Worm (Caenorhabditis elegans): ENCODE measurements around the gene M02D8.5.

Gene M02D8.5

ce11 chrX:8806070-8806799 is 44.8 kb upstream of the M02D8.5 start, which contains the start of gene R04E5.8:
R04E5.8 (minus strand) TSS chrX:8806120.
- TF ChIP-seq nhr-120 (GFP tag; IDR thresholded peaks at IDR 0.05): no peak
- TF ChIP-seq ztf-25 (GFP tag; IDR thresholded peaks at IDR 0.05): no peak
- peak; percentile 76 for TF ChIP-seq K12H6.12 (tag; optimal IDR thresholded peaks at IDR 0.05)
- no peak for TF ChIP-seq cebp-1 (GFP tag; IDR thresholded peaks at IDR 0.05)
- peak; percentile 63 for TF ChIP-seq cebp-1 (tag; optimal IDR thresholded peaks at IDR 0.05)
- no peak for TF ChIP-seq C17E4.6 (GFP tag; IDR thresholded peaks at IDR 0.05)
- no peak for TF ChIP-seq hrde-1 (tag; optimal IDR thresholded peaks at IDR 0.05; ENCODE audit: borderline replicate concordance)
- peak; percentile 20 for TF ChIP-seq tbp1 (GFP tag; optimal IDR thresholded peaks at IDR 0.05)
- TF ChIP-seq lin-35 (GFP tag; optimal IDR thresholded peaks at IDR 0.05): peak in 1 of 3 experiments; percentile 21
- peak; percentile 97 for TF ChIP-seq zfh-2 (GFP tag; conservative IDR thresholded peaks at IDR 0.05)
- TF ChIP-seq hmg-1.2 (GFP tag; IDR thresholded peaks at IDR 0.05): peak; percentile 69
- no peak for TF ChIP-seq nfya-1 (tag; optimal IDR thresholded peaks at IDR 0.05; ENCODE audit: borderline replicate concordance, insufficient read depth)
- no peak for TF ChIP-seq ceh-58 (GFP tag; IDR thresholded peaks at IDR 0.05)
- TF ChIP-seq attf-5 (GFP tag; optimal IDR thresholded peaks at IDR 0.05): peak; percentile 68
- 0 out of 2 replicates have a peak, but pooled peaks have one; percentile 25 for TF ChIP-seq nfyb-1 (GFP tag; IDR thresholded peaks at IDR 0.05)
- peak; percentile 9; the same call in 1 of the 2 replicates for TF ChIP-seq hmg-20 (GFP tag; IDR thresholded peaks at IDR 0.05)
- TF ChIP-seq F57C9.4 (tag; optimal IDR thresholded peaks at IDR 0.05): no peak
- TF ChIP-seq mcd-1 (GFP tag; IDR thresholded peaks at IDR 0.05): peak; percentile 33; the same call in 1 of the 2 replicates
- TF ChIP-seq snpc-1.3 (tag; optimal IDR thresholded peaks at IDR 0.05; ENCODE audit: insufficient read depth): no peak
- peak; percentile 56 for TF ChIP-seq B0336.3 (GFP tag; IDR thresholded peaks at IDR 0.05)
- peak; percentile 20 for TF ChIP-seq athp-1 (tag; optimal IDR thresholded peaks at IDR 0.05)
- TF ChIP-seq lin-40 (tag; optimal IDR thresholded peaks at IDR 0.05): peak; percentile 46
- no peak for TF ChIP-seq snpc-4 (GFP tag; optimal IDR thresholded peaks at IDR 0.05)
- TF ChIP-seq snpc-4 (tag; optimal IDR thresholded peaks at IDR 0.05): peak in 1 of 4 experiments; percentile 32
- peak; percentile 30 for TF ChIP-seq nhr-80 (tag; optimal IDR thresholded peaks at IDR 0.05)
- TF ChIP-seq rpc-1 (optimal IDR thresholded peaks at IDR 0.05): no peak
- TF ChIP-seq rpc-1 (tag; optimal IDR thresholded peaks at IDR 0.05): no peak
- peak; percentile 71 for TF ChIP-seq dox-1 (GFP tag; IDR thresholded peaks at IDR 0.05)
- TF ChIP-seq nhr-90 (tag; optimal IDR thresholded peaks at IDR 0.05): no peak
- TF ChIP-seq ztf-18 (tag; optimal IDR thresholded peaks at IDR 0.05): no peak
- TF ChIP-seq F39B2.1 (GFP tag; IDR thresholded peaks at IDR 0.05): no peak
- peak; percentile 90 for TF ChIP-seq egrh-3 (GFP tag; IDR thresholded peaks at IDR 0.05)
- peak; percentile 42 for TF ChIP-seq atf-7 (tag; optimal IDR thresholded peaks at IDR 0.05)

- TF ChIP-seq Y79H2A.3 (GFP tag; conservative IDR thresholded peaks at IDR 0.05): no peak
- TF ChIP-seq snpc-1.3 (tag; optimal IDR thresholded peaks at IDR 0.05; ENCODE audit: insufficient read depth): no peak
- TF ChIP-seq cebp-2 (GFP tag; IDR thresholded peaks at IDR 0.05): no peak
- 0 out of 2 replicates have a peak, but pooled peaks have one; percentile 16 for TF ChIP-seq hmg-1.2 (GFP tag; IDR thresholded peaks at IDR 0.05)
- TF ChIP-seq K12H6.12 (tag; optimal IDR thresholded peaks at IDR 0.05): no peak
- peak; percentile 95 for TF ChIP-seq zfh-2 (GFP tag; conservative IDR thresholded peaks at IDR 0.05)
- TF ChIP-seq lin-40 (tag; optimal IDR thresholded peaks at IDR 0.05): no peak
- peak; percentile 95 for TF ChIP-seq egrh-3 (GFP tag; IDR thresholded peaks at IDR 0.05)
Observed at ce11 chrX:8805475-8805874, 44.1 kb upstream of the M02D8.5 start.

- TF ChIP-seq tbp1 (GFP tag; optimal IDR thresholded peaks at IDR 0.05) (no peak), akir-1 (GFP tag; optimal IDR thresholded peaks at IDR 0.05) (no peak), mcd-1 (GFP tag; IDR thresholded peaks at IDR 0.05) (0 out of 2 replicates have a peak, but pooled peaks have one; percentile 22), K11D2.4 (GFP tag; IDR thresholded peaks at IDR 0.05) (0 out of 2 replicates have a peak, but pooled peaks have one; percentile 17), madf-3 (GFP tag; IDR thresholded peaks at IDR 0.05) (0 out of 2 replicates have a peak, but pooled peaks have one; percentile 66), efl-1 (GFP tag; optimal IDR thresholded peaks at IDR 0.05) (no peak), ceh-91 (GFP tag; IDR thresholded peaks at IDR 0.05) (no peak), mxl-1 (tag; optimal IDR thresholded peaks at IDR 0.05) (no peak), aptf-3 (GFP tag; IDR thresholded peaks at IDR 0.05) (no peak), hrde-1 (tag; optimal IDR thresholded peaks at IDR 0.05; ENCODE audit: borderline replicate concordance) (no peak), ceh-27 (GFP tag; optimal IDR thresholded peaks at IDR 0.05) (peak; percentile 18), repo-1 (tag; optimal IDR thresholded peaks at IDR 0.05) (no peak), let-526 (GFP tag; IDR thresholded peaks at IDR 0.05) (no peak), dpl-1 (GFP tag; optimal IDR thresholded peaks at IDR 0.05) (no peak), lin-40 (tag; optimal IDR thresholded peaks at IDR 0.05) (peak; percentile 1)
Observed at ce11 chrX:8800983-8801382, 39.6 kb upstream of the M02D8.5 start.
